Worm (Caenorhabditis elegans) whole organism, L3 larva: ENCODE measurements around the gene W05B10.4.

Experiments
- ama-1 ChIP-seq: fragments of 150-350 bp; optimal IDR thresholded peaks from 2 replicates; lab custom pipeline; 2018
- elt-2 ChIP-seq: sonication (generic microtip); optimal IDR thresholded peaks from 2 replicates; lab custom pipeline; 2016; ENCODE audit warnings: missing genetic modification reagents, mild to moderate bottlenecking, missing genetic modification characterization, missing compliant biosample characterization
- nhr-11 ChIP-seq: fragments of 150-350 bp; optimal IDR thresholded peaks from 2 replicates; lab custom pipeline; 2014; ENCODE audit warnings: missing biosample characterization, missing genetic modification characterization
- nhr-12 ChIP-seq: fragments of 150-350 bp; optimal IDR thresholded peaks from 2 replicates; lab custom pipeline; 2014; ENCODE audit warnings: missing biosample characterization, missing genetic modification characterization
- nhr-237 ChIP-seq: fragments of 150-350 bp; optimal IDR thresholded peaks from 2 replicates; lab custom pipeline; 2014; ENCODE audit warnings: missing biosample characterization, missing genetic modification characterization
- unc-62 ChIP-seq: fragments of 150-350 bp; sonication (generic microtip); optimal IDR thresholded peaks from 4 replicates; lab custom pipeline; 2014; ENCODE audit warnings: missing biosample characterization, missing genetic modification reagents, missing genetic modification characterization

DNA sequence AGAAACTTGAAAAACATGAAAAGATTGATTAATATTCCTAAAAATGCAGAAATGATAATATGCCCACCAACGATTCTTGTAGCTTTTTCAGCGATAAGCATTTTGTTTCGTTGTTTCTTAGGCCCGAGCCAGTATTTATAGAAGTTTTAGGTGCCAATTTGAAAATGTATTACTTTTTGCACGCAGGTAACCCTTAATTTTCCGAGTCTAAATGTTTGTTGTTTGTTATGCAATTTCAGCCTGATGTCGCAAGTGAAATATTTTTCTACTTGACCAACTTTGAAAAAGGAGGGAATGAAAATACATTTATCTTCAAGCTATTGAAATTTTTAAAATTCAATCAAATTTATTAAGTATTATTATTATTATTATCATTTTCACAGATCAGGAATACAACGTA is 36.0 kb upstream of the W05B10.4 start, which contains the start of gene srx-113:
- TF ChIP-seq nhr-237 (tag; lab: Kevin White, UChicago) (no peak), nhr-11 (tag; lab: Kevin White, UChicago) (no peak), nhr-12 (tag; lab: Kevin White, UChicago) (no peak), unc-62 (GFP tag; lab: Kevin White, UChicago) (no peak), ama-1 (lab: Kevin White, UChicago) (no peak), elt-2 (no peak)
